Worm (Caenorhabditis elegans) whole organism, early embryonic: ENCODE data around the gene ZK792.12.

Source experiments
- B0310.2 ChIP-seq: sonication (generic microtip); optimal IDR thresholded peaks from 2 replicates; lab custom pipeline; 2016; ENCODE audit warnings: mild to moderate bottlenecking, missing genetic modification characterization, missing compliant biosample characterization
- aly-1 ChIP-seq: sonication (generic microtip); optimal IDR thresholded peaks from 2 replicates; lab custom pipeline; 2016; ENCODE audit warnings: missing genetic modification characterization, missing compliant biosample characterization
- ama-1 ChIP-seq: fragments of 150-350 bp; optimal IDR thresholded peaks from 2 replicates; lab custom pipeline; 2014
- ceh-13 ChIP-seq: fragments of 200-800 bp; sonication (Bioruptor generic); optimal IDR thresholded peaks from 2 replicates; lab custom pipeline; 2018; ENCODE audit warnings: mild to moderate bottlenecking, missing genetic modification characterization, missing compliant biosample characterization
- ceh-36 ChIP-seq: sonication (generic microtip); optimal IDR thresholded peaks from 2 replicates; lab custom pipeline; 2016; ENCODE audit warnings: missing genetic modification characterization, inconsistent platforms, missing compliant biosample characterization
- ets-7 ChIP-seq: sonication (generic microtip); optimal IDR thresholded peaks from 2 replicates; lab custom pipeline; 2016; ENCODE audit warnings: missing genotype, missing genetic modification characterization, missing compliant biosample characterization
- flt-1 ChIP-seq: fragments of 200-800 bp; sonication (Bioruptor generic); IDR thresholded peaks from 2 replicates; pipeline ENCODE4 v1.3.6; 2022; ENCODE audit warnings: missing genetic modification characterization, missing compliant biosample characterization
- hmbx-1 ChIP-seq: sonication (generic microtip); optimal IDR thresholded peaks from 2 replicates; lab custom pipeline; 2016; ENCODE audit warnings: mild to moderate bottlenecking, missing genetic modification characterization, missing compliant biosample characterization
- hmg-4 ChIP-seq: fragments of 200-800 bp; sonication (Bioruptor generic); optimal IDR thresholded peaks from 2 replicates; lab custom pipeline; 2018; ENCODE audit warnings: mild to moderate bottlenecking, missing genetic modification characterization, missing compliant biosample characterization
- pes-1 ChIP-seq: fragments of 200-800 bp; sonication (Bioruptor generic); IDR thresholded peaks from 2 replicates; pipeline ENCODE4 v1.3.6; 2022; ENCODE audit warnings: missing genetic modification reagents, missing genetic modification characterization, missing compliant biosample characterization
- scrt-1 ChIP-seq: fragments of 200-800 bp; sonication (Bioruptor generic); IDR thresholded peaks from 2 replicates; pipeline ENCODE4 v1.3.6; 2022; ENCODE audit warnings: missing genetic modification characterization, missing compliant biosample characterization
- sea-1 ChIP-seq: fragments of 200-800 bp; sonication (Bioruptor generic); conservative IDR thresholded peaks from 2 replicates; pipeline ENCODE4 v1.3.6; 2022; ENCODE audit warnings: missing genetic modification characterization, missing compliant biosample characterization
- tbx-11 ChIP-seq: fragments of 200-800 bp; sonication (Bioruptor generic); IDR thresholded peaks from 2 replicates; pipeline ENCODE4 v1.3.6; 2022; ENCODE audit warnings: missing genetic modification characterization, missing compliant biosample characterization
- tra-4 ChIP-seq: sonication (generic microtip); optimal IDR thresholded peaks from 2 replicates; lab custom pipeline; 2017; ENCODE audit warnings: missing genetic modification characterization, missing compliant biosample characterization

- TF ChIP-seq ama-1 (no peak), pes-1 (GFP tag; lab: Robert Waterston, UW) (no peak), flt-1 (GFP tag; lab: Robert Waterston, UW) (no peak), tra-4 (tag; lab: Kevin White, UChicago) (no peak), aly-1 (tag; lab: Kevin White, UChicago) (no peak), B0310.2 (tag; lab: Kevin White, UChicago) (no peak), sea-1 (GFP tag; lab: Robert Waterston, UW) (no peak), tbx-11 (no peak), ceh-36 (tag; lab: Kevin White, UChicago) (no peak), hmbx-1 (tag; lab: Kevin White, UChicago) (no peak), hmg-4 (GFP tag; lab: Kevin White, UChicago) (no peak), ets-7 (no peak), scrt-1 (no peak), ceh-13 (GFP tag; lab: Kevin White, UChicago) (no peak)
These were observed 5.6 kb upstream of the ZK792.12 start, which contains the start of gene ZK792.5 for ce11 chrIV:11688018-11688417.
